Worm (Caenorhabditis elegans) whole organism, dauer: ENCODE results near the gene ZK892.5.

Experiments used
- unc-62 ChIP-seq: sonication (generic microtip); optimal IDR thresholded peaks from 2 replicates; lab custom pipeline; 2017; ENCODE audit warnings: missing biosample characterization, missing genetic modification reagents, missing genetic modification characterization

The ZK892.5 gene

ce11 chrII:10007917-10008316 is at the start of gene ZK892.5:
Gene ZK892.5 (plus strand): TSS chrII:10008217.
- TF ChIP-seq unc-62 (GFP tag; lab: Kevin White, UChicago) = no peak

ce11 chrII:9960127-9960526 is 47.9 kb upstream of the ZK892.5 start:
- TF ChIP-seq unc-62 (GFP tag; lab: Kevin White, UChicago) = no peak

- TF ChIP-seq unc-62 (GFP tag; lab: Kevin White, UChicago) = no peak
Observed at ce11 chrII:9963808-9964207, 44.2 kb upstream of the ZK892.5 start.

ce11 chrII:9965325-9965724 is 42.7 kb upstream of the ZK892.5 start:
- TF ChIP-seq unc-62 (GFP tag; lab: Kevin White, UChicago) = no peak

- TF ChIP-seq unc-62 (GFP tag; lab: Kevin White, UChicago) = no peak
Observed at ce11 chrII:9966954-9967353, 41.1 kb upstream of the ZK892.5 start, which contains the start of gene dtmk-1. Gene dtmk-1 (minus strand): TSS chrII:9967099.

ce11 chrII:9967999-9968706 is 39.9 kb upstream of the ZK892.5 start, which contains the start of the genes R53.4 and psf-1:
Gene R53.4 (minus strand): TSS chrII:9968049.
Gene psf-1 (plus strand): TSS chrII:9968673.
- no peak for TF ChIP-seq unc-62 (GFP tag; lab: Kevin White, UChicago)

DNA sequence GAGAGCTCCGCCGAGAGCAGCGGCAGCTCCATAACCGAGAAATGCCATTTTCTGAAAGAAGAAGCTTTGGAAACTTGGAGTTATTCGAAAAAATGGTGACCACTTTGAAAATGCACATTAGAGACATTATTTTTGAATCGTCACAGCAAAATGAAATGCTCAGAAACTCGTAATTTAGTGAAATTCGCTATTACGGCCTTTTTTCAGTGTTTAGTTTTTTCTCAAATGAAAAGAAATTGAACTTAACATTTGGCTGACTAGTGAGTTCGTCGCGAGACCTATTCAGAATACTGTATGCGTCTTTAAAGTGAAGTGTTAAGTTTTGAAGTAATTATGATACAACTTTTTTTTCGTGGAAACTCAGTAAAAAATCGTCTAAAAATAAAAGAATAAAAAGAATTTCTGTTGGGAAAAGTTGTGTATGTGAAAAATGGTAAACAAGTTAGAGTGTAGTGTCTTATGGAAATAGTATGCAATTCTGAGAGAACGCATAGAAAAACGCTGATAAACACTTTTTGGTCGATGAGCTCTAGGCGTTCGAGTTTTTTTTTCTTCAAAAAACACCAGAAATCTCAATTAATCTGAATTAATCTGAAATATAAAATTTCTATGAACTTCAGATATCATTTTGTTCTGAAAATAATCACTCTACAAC is 37.5 kb upstream of the ZK892.5 start, which contains the start of gene R53.5:
Gene R53.5 (minus strand): TSS at position 51 of the 655 bp plus-strand sequence.
- no peak for TF ChIP-seq unc-62 (GFP tag; lab: Kevin White, UChicago)

- TF ChIP-seq unc-62 (GFP tag; lab: Kevin White, UChicago) = no peak
Observed at ce11 chrII:9974210-9974609, 33.8 kb upstream of the ZK892.5 start.

DNA sequence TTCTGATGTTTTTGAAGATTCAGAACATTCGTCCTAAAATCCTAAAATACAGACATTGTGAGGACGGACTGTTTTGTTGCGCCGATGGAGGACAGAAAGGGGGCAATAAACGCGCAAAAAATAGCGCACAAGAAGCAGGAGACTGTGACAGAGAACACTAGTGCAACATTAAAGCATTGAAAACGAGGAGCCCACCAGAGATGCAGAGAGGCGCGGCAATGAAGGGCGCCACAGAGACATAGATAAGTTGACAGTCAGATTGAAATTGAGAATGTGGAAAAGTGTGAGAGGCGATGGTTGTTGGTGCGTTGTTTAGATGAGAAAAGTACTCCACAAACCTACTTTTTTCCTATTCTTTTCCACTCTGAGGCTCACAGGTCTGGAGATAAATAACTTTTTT is 33.0 kb upstream of the ZK892.5 start, which contains the start of gene aakg-5:
Gene aakg-5 (minus strand): TSS at position 159 of the 400 bp plus-strand sequence.
- TF ChIP-seq unc-62 (GFP tag; lab: Kevin White, UChicago) = no peak

- no peak for TF ChIP-seq unc-62 (GFP tag; lab: Kevin White, UChicago)
Observed at ce11 chrII:9976405-9976804, 31.6 kb upstream of the ZK892.5 start, which contains the start of gene R53.8. Gene R53.8 (plus strand): TSS chrII:9976705.

ce11 chrII:9980077-9980631 is 27.9 kb upstream of the ZK892.5 start, which contains the start of gene ZK892.6:
Gene ZK892.6 (minus strand): TSS chrII:9980127.
- TF ChIP-seq unc-62 (GFP tag; lab: Kevin White, UChicago) = no peak

- TF ChIP-seq unc-62 (GFP tag; lab: Kevin White, UChicago) = no peak
Observed at ce11 chrII:9981760-9982159, 26.3 kb upstream of the ZK892.5 start, which contains the start of gene sdz-38. Gene sdz-38 (minus strand): TSS chrII:9981860.

- TF ChIP-seq unc-62 (GFP tag; lab: Kevin White, UChicago) = no peak
Observed at ce11 chrII:9982437-9982836, 25.6 kb upstream of the ZK892.5 start.

DNA sequence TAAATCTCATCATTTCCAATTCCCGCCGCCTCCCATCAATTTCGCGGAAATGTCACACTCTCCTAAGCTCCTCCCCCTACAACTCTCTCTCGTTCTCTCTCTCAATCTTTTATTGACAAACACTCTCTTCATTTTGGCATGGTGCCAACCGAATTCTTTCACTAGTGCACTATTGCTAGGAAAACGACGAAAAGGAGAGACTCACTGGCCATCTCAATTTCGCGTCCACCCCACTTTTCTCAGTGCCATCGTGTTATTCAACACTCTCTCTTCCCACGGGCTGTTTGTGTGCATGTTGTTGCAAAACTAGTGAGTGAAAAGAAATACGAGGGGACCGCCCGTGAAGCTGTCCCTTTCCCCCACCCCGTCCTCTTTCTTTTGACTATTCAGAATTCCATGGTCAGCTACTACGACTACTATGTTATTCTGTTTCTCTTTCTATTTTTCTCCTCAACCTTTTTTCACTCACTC is 23.1 kb upstream of the ZK892.5 start:
- TF ChIP-seq unc-62 (GFP tag; lab: Kevin White, UChicago) = no peak

DNA sequence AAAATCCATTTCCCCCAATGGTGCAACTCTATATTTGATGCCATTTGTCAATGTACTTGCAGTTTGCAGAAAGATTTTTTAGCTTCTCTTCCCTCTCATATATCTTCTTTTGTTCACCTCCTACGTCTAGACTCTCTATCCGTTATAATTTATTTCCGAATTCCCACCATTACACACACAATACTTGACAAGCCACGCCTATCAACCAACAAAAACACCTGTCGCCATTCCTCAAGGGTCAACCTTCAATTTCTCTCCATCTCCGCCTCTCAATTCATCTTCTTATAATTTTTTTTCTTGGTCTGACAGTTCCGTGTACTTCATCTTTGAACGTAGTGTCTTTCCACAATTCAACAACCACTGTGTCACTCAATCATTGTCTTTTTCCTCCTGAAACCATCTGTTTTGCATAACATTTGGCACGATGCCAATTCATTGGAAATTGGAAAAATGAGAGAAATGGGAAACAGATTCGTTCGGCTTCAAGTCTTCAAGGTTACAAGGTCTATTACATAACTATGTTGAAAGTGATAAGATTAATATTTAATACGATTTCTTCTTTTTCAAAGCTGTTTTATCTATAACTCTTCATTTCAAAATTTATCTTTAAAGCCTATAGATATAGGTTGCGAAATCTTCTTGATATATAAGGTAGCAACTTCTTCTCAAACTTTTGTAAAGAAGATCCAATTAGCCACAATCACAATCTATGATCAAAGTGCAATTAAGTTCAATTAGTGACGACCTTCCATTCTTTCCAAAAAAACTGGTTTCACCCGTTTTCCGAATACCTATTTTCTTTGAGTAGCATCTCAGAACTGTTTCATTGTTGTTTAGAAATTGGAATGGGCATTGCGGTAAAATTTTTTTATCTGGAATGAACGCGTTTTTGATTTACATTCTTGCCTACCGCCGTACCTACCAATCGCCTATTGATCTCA is 21.1 kb upstream of the ZK892.5 start:
- no peak for TF ChIP-seq unc-62 (GFP tag; lab: Kevin White, UChicago)
